Fruit fly (Drosophila melanogaster) whole organism, embryonic: Measurements from ENCODE around the gene Eip63E.

ENCODE experiments used
- Atf-2 ChIP-seq: fragments of 200-800 bp; sonication (Bioruptor generic); optimal IDR thresholded peaks from 2 replicates; lab custom pipeline; 2016; ENCODE audit warnings: missing biosample characterization, missing genetic modification characterization
- Awh ChIP-seq: fragments of 200-800 bp; sonication (Bioruptor generic); IDR thresholded peaks from 2 replicates; pipeline ENCODE4, ENCODE4 v1.3.6; 2022; ENCODE audit warnings: missing biosample characterization, missing genetic modification characterization
- Blimp-1 ChIP-seq: fragments of 200-800 bp; sonication (Bioruptor generic); optimal IDR thresholded peaks from 3 replicates; lab custom pipeline; 2018; ENCODE audit warnings: missing biosample characterization, missing genetic modification characterization, mild to moderate bottlenecking, moderate library complexity, missing genetic modification reagents
- CG10147 ChIP-seq: fragments of 200-800 bp; sonication (Bioruptor generic); optimal IDR thresholded peaks from 2 replicates; lab custom pipeline; 2019; ENCODE audit warnings: missing biosample characterization, mild to moderate bottlenecking, missing genetic modification characterization, moderate library complexity
- CG1024 ChIP-seq: fragments of 200-800 bp; sonication (Bioruptor generic); IDR thresholded peaks from 2 replicates; pipeline ENCODE4 v1.3.6; 2022; ENCODE audit warnings: missing biosample characterization, missing genetic modification characterization
- CG10267 ChIP-seq: fragments of 200-800 bp; sonication (Bioruptor generic); optimal IDR thresholded peaks from 2 replicates; lab custom pipeline; 2018; ENCODE audit warnings: missing biosample characterization, mild to moderate bottlenecking, missing genetic modification characterization, moderate library complexity
- CG10979 ChIP-seq: fragments of 200-800 bp; sonication (Bioruptor generic); optimal IDR thresholded peaks from 2 replicates; lab custom pipeline; 2018; ENCODE audit warnings: missing biosample characterization, mild to moderate bottlenecking, missing genetic modification characterization, moderate library complexity
- CG12071 ChIP-seq: fragments of 200-800 bp; sonication (Bioruptor generic); optimal IDR thresholded peaks from 3 replicates; lab custom pipeline; 2018; ENCODE audit warnings: missing biosample characterization, mild to moderate bottlenecking, missing genetic modification characterization
- CG12942 ChIP-seq: fragments of 200-800 bp; sonication (Bioruptor generic); optimal IDR thresholded peaks from 3 replicates; lab custom pipeline; 2016; ENCODE audit warnings: missing biosample characterization, missing genetic modification characterization
- CG15479 ChIP-seq: fragments of 200-800 bp; sonication (Bioruptor generic); optimal IDR thresholded peaks from 3 replicates; lab custom pipeline; 2019; ENCODE audit warnings: missing biosample characterization, mild to moderate bottlenecking, missing genetic modification characterization, moderate library complexity
- CG16813 ChIP-seq: fragments of 200-800 bp; sonication (Bioruptor generic); IDR thresholded peaks from 3 replicates; pipeline ENCODE4 v1.3.6; 2022; ENCODE audit warnings: missing biosample characterization, missing genetic modification characterization; ENCODE audit not compliant: partially characterized antibody
- CG17186 ChIP-seq: fragments of 200-800 bp; sonication (Bioruptor generic); optimal IDR thresholded peaks from 3 replicates; lab custom pipeline; 2017; ENCODE audit warnings: missing biosample characterization, missing genetic modification reagents, missing genetic modification characterization
- CG17361 ChIP-seq: fragments of 200-800 bp; sonication (Bioruptor generic); IDR thresholded peaks from 3 replicates; pipeline ENCODE4 v1.3.6; 2022; ENCODE audit warnings: missing biosample characterization, missing genetic modification characterization
- CG17829 ChIP-seq: fragments of 200-800 bp; optimal IDR thresholded peaks from 2 replicates; lab custom pipeline; 2019; ENCODE audit warnings: missing biosample characterization, mild to moderate bottlenecking, missing genetic modification characterization, moderate library complexity
- CG18011 ChIP-seq: fragments of 200-800 bp; sonication (Bioruptor generic); optimal IDR thresholded peaks from 2 replicates; lab custom pipeline; 2017; ENCODE audit warnings: missing biosample characterization, missing genetic modification characterization, mild to moderate bottlenecking, moderate library complexity, missing genotype
- CG2129 ChIP-seq: fragments of 200-800 bp; sonication (Bioruptor generic); IDR thresholded peaks from 2 replicates; pipeline ENCODE4 v1.3.6; 2022; ENCODE audit warnings: missing biosample characterization, missing genetic modification characterization; ENCODE audit not compliant: partially characterized antibody
- CG31441 ChIP-seq: fragments of 200-800 bp; sonication (Bioruptor generic); IDR thresholded peaks from 2 replicates; pipeline ENCODE4 v1.3.6; 2022; ENCODE audit warnings: missing biosample characterization, missing genetic modification characterization
- CG32772 ChIP-seq: fragments of 200-800 bp; sonication (Bioruptor generic); IDR thresholded peaks from 2 replicates; pipeline ENCODE4 v1.3.6; 2022; ENCODE audit warnings: missing biosample characterization, missing genetic modification characterization
- CG34422 ChIP-seq: fragments of 200-800 bp; sonication (Bioruptor generic); IDR thresholded peaks from 3 replicates; pipeline ENCODE4 v1.3.6; 2022; ENCODE audit warnings: missing biosample characterization, missing genetic modification characterization
- CG3847 ChIP-seq: fragments of 200-800 bp; sonication (Bioruptor generic); IDR thresholded peaks from 2 replicates; pipeline ENCODE4 v1.3.6; 2022; ENCODE audit warnings: missing biosample characterization, missing genetic modification characterization
- CG4282 ChIP-seq: fragments of 200-800 bp; sonication (Bioruptor generic); optimal IDR thresholded peaks from 2 replicates; lab custom pipeline; 2016; ENCODE audit warnings: missing biosample characterization, missing genetic modification characterization
- CG4328 ChIP-seq: fragments of 200-800 bp; sonication (Bioruptor generic); optimal IDR thresholded peaks from 3 replicates; lab custom pipeline; 2017; ENCODE audit warnings: missing biosample characterization, missing genetic modification reagents, missing genetic modification characterization
- CG4820 ChIP-seq: fragments of 200-800 bp; sonication (Bioruptor generic); optimal IDR thresholded peaks from 3 replicates; lab custom pipeline; 2016; ENCODE audit warnings: missing biosample characterization, missing genetic modification characterization
- CG5245 ChIP-seq: fragments of 200-800 bp; sonication (Bioruptor generic); optimal IDR thresholded peaks from 3 replicates; lab custom pipeline; 2016; ENCODE audit warnings: missing biosample characterization, missing genetic modification characterization
- CG6254 ChIP-seq: fragments of 200-800 bp; sonication (Bioruptor generic); optimal IDR thresholded peaks from 3 replicates; lab custom pipeline; 2017; ENCODE audit warnings: mild to moderate bottlenecking, missing biosample characterization, missing genetic modification reagents, missing genetic modification characterization
- CG6854 ChIP-seq: fragments of 200-800 bp; sonication (Bioruptor generic); optimal IDR thresholded peaks from 3 replicates; lab custom pipeline; 2017; ENCODE audit warnings: missing biosample characterization, mild to moderate bottlenecking, missing genetic modification characterization
- CG7745 ChIP-seq: fragments of 200-800 bp; sonication (Bioruptor generic); optimal IDR thresholded peaks from 2 replicates; lab custom pipeline; 2018; ENCODE audit warnings: missing biosample characterization, mild to moderate bottlenecking, missing genetic modification characterization, moderate library complexity
- Chrac-16 ChIP-seq: fragments of 200-800 bp; sonication (Bioruptor generic); optimal IDR thresholded peaks from 3 replicates; lab custom pipeline; 2016; ENCODE audit warnings: missing biosample characterization, missing genetic modification characterization
- Dbx ChIP-seq: fragments of 200-800 bp; sonication (Bioruptor generic); IDR thresholded peaks from 3 replicates; pipeline ENCODE4 v1.3.6; 2022; ENCODE audit warnings: missing biosample characterization, missing genetic modification characterization
- E2f2 ChIP-seq: fragments of 200-800 bp; sonication (Bioruptor generic); IDR thresholded peaks from 2 replicates; pipeline ENCODE4 v1.3.6; 2022; ENCODE audit warnings: missing biosample characterization, missing genetic modification characterization
- H15 ChIP-seq: fragments of 200-800 bp; sonication (Bioruptor generic); IDR thresholded peaks from 3 replicates; pipeline ENCODE4 v1.3.6; 2022; ENCODE audit warnings: missing biosample characterization, missing genetic modification characterization
- Hr39 ChIP-seq: fragments of >200 bp; optimal IDR thresholded peaks from 2 replicates; lab custom pipeline; 2017
- Mes4 ChIP-seq: fragments of 200-800 bp; sonication (Bioruptor generic); optimal IDR thresholded peaks from 2 replicates; lab custom pipeline; 2016; ENCODE audit warnings: missing biosample characterization, missing genetic modification characterization
- dimm ChIP-seq: fragments of 200-800 bp; sonication (Bioruptor generic); IDR thresholded peaks from 2 replicates; pipeline ENCODE4 v1.3.6; 2022; ENCODE audit warnings: missing biosample characterization, missing genetic modification characterization
- emc ChIP-seq: fragments of 200-800 bp; sonication (Bioruptor generic); optimal IDR thresholded peaks from 2 replicates; lab custom pipeline; 2016; ENCODE audit warnings: missing biosample characterization, missing genetic modification characterization
- eyg ChIP-seq: fragments of 200-800 bp; sonication (Bioruptor generic); optimal IDR thresholded peaks from 3 replicates; lab custom pipeline; 2016; ENCODE audit warnings: missing biosample characterization, missing genetic modification characterization
- fd102C ChIP-seq: fragments of 200-800 bp; sonication (Bioruptor generic); optimal IDR thresholded peaks from 2 replicates; lab custom pipeline; 2018; ENCODE audit warnings: missing biosample characterization, mild to moderate bottlenecking, missing genetic modification characterization, moderate library complexity
- gcm ChIP-seq: fragments of 200-800 bp; sonication (Bioruptor generic); optimal IDR thresholded peaks from 2 replicates; lab custom pipeline; 2019; ENCODE audit warnings: missing biosample characterization, mild to moderate bottlenecking, missing genetic modification characterization, moderate library complexity
- jing ChIP-seq: fragments of 200-800 bp; sonication (Bioruptor generic); optimal IDR thresholded peaks from 2 replicates; lab custom pipeline; 2018; ENCODE audit warnings: missing biosample characterization, mild to moderate bottlenecking, missing genetic modification characterization
- kay ChIP-seq: fragments of 200-800 bp; sonication (Bioruptor generic); optimal IDR thresholded peaks from 2 replicates; lab custom pipeline; 2016; ENCODE audit warnings: missing biosample characterization, missing genetic modification characterization
- lilli ChIP-seq: fragments of 200-800 bp; sonication (Bioruptor generic); optimal IDR thresholded peaks from 3 replicates; lab custom pipeline; 2016; ENCODE audit warnings: missing biosample characterization, missing genetic modification characterization
- mld ChIP-seq: fragments of 200-800 bp; sonication (Bioruptor generic); IDR thresholded peaks from 3 replicates; pipeline ENCODE4 v1.3.6; 2022; ENCODE audit warnings: missing biosample characterization, missing genetic modification characterization; ENCODE audit not compliant: partially characterized antibody
- sr ChIP-seq: fragments of 200-800 bp; sonication (Bioruptor generic); IDR thresholded peaks from 3 replicates; pipeline ENCODE4 v1.3.6; 2022; ENCODE audit warnings: missing biosample characterization, missing genetic modification characterization
- trem ChIP-seq: fragments of 200-800 bp; optimal IDR thresholded peaks from 3 replicates; lab custom pipeline; 2019; ENCODE audit warnings: missing biosample characterization, mild to moderate bottlenecking, missing genetic modification characterization, moderate library complexity
- trh ChIP-seq: fragments of 200-800 bp; sonication (Bioruptor generic); optimal IDR thresholded peaks from 2 replicates; lab custom pipeline; 2016; ENCODE audit warnings: missing biosample characterization, missing genetic modification characterization
- tx ChIP-seq: fragments of 200-800 bp; sonication (Bioruptor generic); optimal IDR thresholded peaks from 2 replicates; lab custom pipeline; 2016; ENCODE audit warnings: missing biosample characterization, missing genetic modification characterization
- vvl ChIP-seq: fragments of 200-800 bp; sonication (Bioruptor generic); IDR thresholded peaks from 2 replicates; pipeline ENCODE4 v1.3.6; 2022; ENCODE audit warnings: missing biosample characterization, missing genetic modification characterization
- wek ChIP-seq: fragments of 200-800 bp; sonication (Bioruptor generic); optimal IDR thresholded peaks from 3 replicates; lab custom pipeline; 2018; ENCODE audit warnings: missing biosample characterization, mild to moderate bottlenecking, missing genetic modification characterization, moderate library complexity
- wor ChIP-seq: fragments of 200-800 bp; sonication (Bioruptor generic); IDR thresholded peaks from 2 replicates; pipeline ENCODE4 v1.3.6; 2022; ENCODE audit warnings: missing biosample characterization, missing genetic modification characterization
- zf30C ChIP-seq: fragments of 200-800 bp; sonication (Bioruptor generic); optimal IDR thresholded peaks from 3 replicates; lab custom pipeline; 2018; ENCODE audit warnings: missing biosample characterization, mild to moderate bottlenecking, missing genetic modification characterization

Eip63E gene

dm6 chr3L:3632500-3633183 lies 117.1 kb downstream of the Eip63E start (continued):
- TF ChIP-seq mld (GFP tag; lab: Robert Waterston, UW), result no peak
- no peak for TF ChIP-seq eyg
- TF ChIP-seq lilli (GFP tag; lab: Kevin White, UChicago), result peak; percentile 15
- TF ChIP-seq Mes4 (GFP tag; lab: Kevin White, UChicago), result no peak
- no peak for TF ChIP-seq CG16813 (GFP tag; lab: Robert Waterston, UW)
- no peak for TF ChIP-seq trem (tag; lab: Kevin White, UChicago)
- TF ChIP-seq vvl (GFP tag; lab: Robert Waterston, UW), result peak; percentile 90
- peak; percentile 48; the same call in 1 of the 2 replicates for TF ChIP-seq dimm (GFP tag; lab: Robert Waterston, UW)
- TF ChIP-seq gcm, result peak; percentile 53
- peak; percentile 85 for TF ChIP-seq CG17361 (GFP tag; lab: Robert Waterston, UW)
- TF ChIP-seq CG1024 (GFP tag; lab: Robert Waterston, UW), result peak; percentile 29; the same call in 1 of the 2 replicates
- TF ChIP-seq CG5245 (GFP tag; lab: Kevin White, UChicago), result peak; percentile 43
- TF ChIP-seq Awh, result peak; percentile 78
- TF ChIP-seq Atf-2 (GFP tag; lab: Kevin White, UChicago), result no peak
- TF ChIP-seq CG6854, result peak; percentile 82
- TF ChIP-seq CG10147 (GFP tag; lab: Kevin White, UChicago), result peak; percentile 77
- peak; percentile 90; the same call in 2 of the 3 replicates for TF ChIP-seq Dbx
- no peak for TF ChIP-seq CG7745
- TF ChIP-seq H15 (GFP tag; lab: Robert Waterston, UW), result peak; percentile 78; the same call in 1 of the 3 replicates
- TF ChIP-seq CG4328 (GFP tag; lab: Kevin White, UChicago), result peak; percentile 55
- peak; percentile 77 for TF ChIP-seq CG32772 (GFP tag; lab: Robert Waterston, UW)
- no peak for TF ChIP-seq CG15479 (GFP tag; lab: Kevin White, UChicago)
- peak; percentile 73 for TF ChIP-seq E2f2 (GFP tag; lab: Robert Waterston, UW)
- TF ChIP-seq kay, result peak; percentile 38
- peak; percentile 58 for TF ChIP-seq CG10979 (tag; lab: Kevin White, UChicago)
- peak; percentile 56 for TF ChIP-seq CG10267 (tag; lab: Kevin White, UChicago)
- TF ChIP-seq CG17186, result no peak
- TF ChIP-seq emc (GFP tag; lab: Kevin White, UChicago), result no peak
- no peak for TF ChIP-seq CG2129
- peak; percentile 69 for TF ChIP-seq CG12942 (GFP tag; lab: Kevin White, UChicago)
- no peak for TF ChIP-seq tx (GFP tag; lab: Kevin White, UChicago)
- no peak for TF ChIP-seq fd102C (GFP tag; lab: Kevin White, UChicago)
- TF ChIP-seq CG12071 (GFP tag; lab: Kevin White, UChicago), result no peak
- TF ChIP-seq jing, result peak; percentile 56
- no peak for TF ChIP-seq wek (GFP tag; lab: Kevin White, UChicago)
- TF ChIP-seq Blimp-1 (GFP tag; lab: Kevin White, UChicago), result peak; percentile 54
- no peak for TF ChIP-seq CG4282 (GFP tag; lab: Kevin White, UChicago)
- peak; percentile 82 for TF ChIP-seq wor (GFP tag; lab: Robert Waterston, UW)
- 0 out of 3 replicates have a peak, but pooled peaks have one; percentile 15 for TF ChIP-seq sr (GFP tag; lab: Robert Waterston, UW)
- no peak for TF ChIP-seq zf30C
- TF ChIP-seq CG34422 (GFP tag; lab: Robert Waterston, UW), result peak; percentile 87
- TF ChIP-seq Chrac-16 (GFP tag; lab: Kevin White, UChicago), result peak; percentile 79
- peak; percentile 73 for TF ChIP-seq CG31441 (GFP tag; lab: Robert Waterston, UW)
- TF ChIP-seq CG3847 (GFP tag; lab: Robert Waterston, UW), result peak; percentile 93
- TF ChIP-seq CG18011 (GFP tag; lab: Kevin White, UChicago), result peak; percentile 65
- TF ChIP-seq Hr39, result no peak
- no peak for TF ChIP-seq CG6254
- TF ChIP-seq CG17829, result peak; percentile 37
- TF ChIP-seq CG4820, result peak; percentile 70
- TF ChIP-seq trh, result peak; percentile 73
